Fruit fly (Drosophila melanogaster) whole organism, embryonic: ENCODE measurements around the gene CG2533.

Source experiments
- Adf1 ChIP-seq: fragments of 200-800 bp; sonication (Bioruptor generic); IDR thresholded peaks from 2 replicates; pipeline ENCODE4 v1.3.6; 2022; ENCODE audit warnings: missing biosample characterization, missing genetic modification characterization
- Bgb ChIP-seq: fragments of 200-800 bp; sonication (Bioruptor generic); IDR thresholded peaks from 2 replicates; pipeline ENCODE4 v1.3.6; 2022; ENCODE audit warnings: missing biosample characterization, missing genetic modification characterization; ENCODE audit not compliant: partially characterized antibody
- CG10959 ChIP-seq: fragments of 200-800 bp; sonication (Bioruptor generic); IDR thresholded peaks from 2 replicates; pipeline ENCODE4 v1.3.6; 2022; ENCODE audit warnings: missing biosample characterization, missing genetic modification characterization
- CG12391 ChIP-seq: fragments of 200-800 bp; sonication (Bioruptor generic); optimal IDR thresholded peaks from 3 replicates; lab custom pipeline; 2018; ENCODE audit warnings: missing biosample characterization, mild to moderate bottlenecking, missing genetic modification characterization, moderate library complexity
- CG16779 ChIP-seq: fragments of 200-800 bp; sonication (Bioruptor generic); IDR thresholded peaks from 2 replicates; pipeline ENCODE4 v1.3.6; 2022; ENCODE audit warnings: missing biosample characterization, missing genetic modification characterization
- CG16815 ChIP-seq: fragments of 200-800 bp; sonication (Bioruptor generic); optimal IDR thresholded peaks from 3 replicates; lab custom pipeline; 2017; ENCODE audit warnings: missing biosample characterization, mild to moderate bottlenecking, missing genetic modification characterization
- CG17612 ChIP-seq: fragments of 200-800 bp; sonication (Bioruptor generic); IDR thresholded peaks from 2 replicates; pipeline ENCODE4 v1.3.6; 2022; ENCODE audit warnings: missing biosample characterization, missing genetic modification characterization
- CG2199 ChIP-seq: fragments of 200-800 bp; sonication (Bioruptor generic); IDR thresholded peaks from 3 replicates; pipeline ENCODE4 v1.3.6; 2022; ENCODE audit warnings: missing biosample characterization, missing genetic modification characterization
- CG2889 ChIP-seq: fragments of 200-800 bp; sonication (Bioruptor generic); IDR thresholded peaks from 3 replicates; pipeline ENCODE4 v1.3.6; 2022; ENCODE audit warnings: missing biosample characterization, missing genetic modification characterization
- CG31388 ChIP-seq: fragments of 200-800 bp; sonication (Bioruptor generic); optimal IDR thresholded peaks from 2 replicates; lab custom pipeline; 2016; ENCODE audit warnings: missing biosample characterization, missing genetic modification characterization
- CG3838 ChIP-seq: fragments of 200-800 bp; sonication (Bioruptor generic); optimal IDR thresholded peaks from 3 replicates; lab custom pipeline; 2016; ENCODE audit warnings: missing biosample characterization, missing genetic modification characterization
- CG6854 ChIP-seq: fragments of 200-800 bp; sonication (Bioruptor generic); optimal IDR thresholded peaks from 3 replicates; lab custom pipeline; 2017; ENCODE audit warnings: missing biosample characterization, mild to moderate bottlenecking, missing genetic modification characterization
- Dek ChIP-seq: fragments of 200-800 bp; sonication (Bioruptor generic); optimal IDR thresholded peaks from 3 replicates; lab custom pipeline; 2019; ENCODE audit warnings: missing biosample characterization, mild to moderate bottlenecking, missing genetic modification characterization, moderate library complexity
- Dip3 ChIP-seq: fragments of 200-800 bp; sonication (Bioruptor generic); optimal IDR thresholded peaks from 3 replicates; lab custom pipeline; 2016; ENCODE audit warnings: missing biosample characterization, missing genetic modification characterization
- Ets65A ChIP-seq: fragments of 200-800 bp; sonication (Bioruptor generic); peaks from one replicate; lab custom pipeline; 2016; ENCODE audit warnings: missing biosample characterization, missing genetic modification characterization
- Hey ChIP-seq: fragments of 200-800 bp; sonication (Bioruptor generic); optimal IDR thresholded peaks from 3 replicates; lab custom pipeline; 2018; ENCODE audit warnings: missing biosample characterization, mild to moderate bottlenecking, missing genetic modification characterization
- MBD-R2 ChIP-seq: fragments of 200-800 bp; sonication (Bioruptor generic); IDR thresholded peaks from 2 replicates; pipeline ENCODE4 v1.3.6; 2022; ENCODE audit warnings: missing biosample characterization, missing genetic modification characterization
- Med ChIP-seq: fragments of 200-800 bp; sonication (Bioruptor generic); peaks from one replicate; lab custom pipeline; 2016; ENCODE audit warnings: missing biosample characterization, missing genetic modification characterization, mild to moderate bottlenecking, inconsistent platforms, moderate library complexity
- Meics ChIP-seq: fragments of 200-800 bp; sonication (Bioruptor generic); optimal IDR thresholded peaks from 2 replicates; lab custom pipeline; 2017; ENCODE audit warnings: missing biosample characterization, mild to moderate bottlenecking, missing genetic modification characterization
- Neu2 ChIP-seq: fragments of 200-800 bp; sonication (Bioruptor generic); optimal IDR thresholded peaks from 3 replicates; lab custom pipeline; 2016; ENCODE audit warnings: missing biosample characterization, missing genetic modification characterization, borderline replicate concordance
- Nf-YB ChIP-seq: fragments of 200-800 bp; sonication (Bioruptor generic); optimal IDR thresholded peaks from 3 replicates; lab custom pipeline; 2019; ENCODE audit warnings: missing biosample characterization, mild to moderate bottlenecking, missing genetic modification characterization, moderate library complexity
- Sry-δ ChIP-seq: fragments of 200-800 bp; sonication (Bioruptor generic); optimal IDR thresholded peaks from 2 replicates; lab custom pipeline; 2016; ENCODE audit warnings: missing biosample characterization, missing genetic modification characterization
- bcd ChIP-seq: fragments of 200-800 bp; sonication (Bioruptor generic); optimal IDR thresholded peaks from 2 replicates; lab custom pipeline; 2017; ENCODE audit warnings: missing biosample characterization, mild to moderate bottlenecking, missing genetic modification characterization
- btn ChIP-seq: fragments of 200-800 bp; sonication (Bioruptor generic); optimal IDR thresholded peaks from 2 replicates; lab custom pipeline; 2016; ENCODE audit warnings: missing biosample characterization, missing genetic modification characterization
- cad ChIP-seq: fragments of >200 bp; optimal IDR thresholded peaks from 2 replicates; lab custom pipeline; 2017; ENCODE audit warnings: missing biosample characterization, missing genetic modification characterization
- caup ChIP-seq: fragments of 200-800 bp; sonication (Bioruptor generic); optimal IDR thresholded peaks from 3 replicates; lab custom pipeline; 2017; ENCODE audit warnings: missing biosample characterization, mild to moderate bottlenecking, missing genetic modification characterization, moderate library complexity; ENCODE audit not compliant: severe bottlenecking
- croc ChIP-seq: fragments of 200-800 bp; sonication (Bioruptor generic); conservative IDR thresholded peaks from 3 replicates; pipeline ENCODE4 v1.3.6; 2022; ENCODE audit warnings: missing biosample characterization, missing genetic modification characterization
- disco-r ChIP-seq: fragments of 200-800 bp; sonication (Bioruptor generic); optimal IDR thresholded peaks from 2 replicates; lab custom pipeline; 2016; ENCODE audit warnings: missing biosample characterization, missing genetic modification characterization
- en ChIP-seq: fragments of 200-800 bp; sonication (Bioruptor generic); optimal IDR thresholded peaks from 2 replicates; lab custom pipeline; 2016; ENCODE audit warnings: missing biosample characterization, missing genetic modification characterization
- exex ChIP-seq: fragments of 200-800 bp; sonication (Bioruptor generic); optimal IDR thresholded peaks from 4 replicates; lab custom pipeline; 2018; ENCODE audit warnings: missing biosample characterization, mild to moderate bottlenecking, missing genetic modification characterization, moderate library complexity
- fd102C ChIP-seq: fragments of 200-800 bp; sonication (Bioruptor generic); optimal IDR thresholded peaks from 2 replicates; lab custom pipeline; 2018; ENCODE audit warnings: missing biosample characterization, mild to moderate bottlenecking, missing genetic modification characterization, moderate library complexity
- fru ChIP-seq: fragments of >200 bp; optimal IDR thresholded peaks from 2 replicates; lab custom pipeline; 2017
- gce ChIP-seq: fragments of 200-800 bp; sonication (Bioruptor generic); IDR thresholded peaks from 3 replicates; pipeline ENCODE4 v1.3.6; 2022; ENCODE audit warnings: missing biosample characterization, missing genetic modification characterization
- grn ChIP-seq: fragments of 200-800 bp; sonication (Bioruptor generic); optimal IDR thresholded peaks from 3 replicates; lab custom pipeline; 2017; ENCODE audit warnings: missing biosample characterization, missing genetic modification characterization
- ken ChIP-seq: fragments of 200-800 bp; sonication (Bioruptor generic); IDR thresholded peaks from 3 replicates; pipeline ENCODE4 v1.3.6; 2022; ENCODE audit warnings: missing biosample characterization, missing genetic modification characterization
- mam ChIP-seq: fragments of 200-800 bp; sonication (Bioruptor generic); optimal IDR thresholded peaks from 3 replicates; lab custom pipeline; 2016; ENCODE audit warnings: missing biosample characterization, missing genetic modification characterization
- nmo ChIP-seq: fragments of 200-800 bp; sonication (Bioruptor generic); optimal IDR thresholded peaks from 2 replicates; lab custom pipeline; 2018; ENCODE audit warnings: missing biosample characterization, mild to moderate bottlenecking, missing genetic modification characterization, moderate library complexity
- onecut ChIP-seq: fragments of 200-800 bp; sonication (Bioruptor generic); IDR thresholded peaks from 2 replicates; pipeline ENCODE4 v1.3.6; 2022; ENCODE audit warnings: missing biosample characterization, missing genetic modification characterization
- pb ChIP-seq: fragments of 200-800 bp; sonication (Bioruptor generic); optimal IDR thresholded peaks from 3 replicates; lab custom pipeline; 2016; ENCODE audit warnings: missing biosample characterization, missing genetic modification characterization
- phol ChIP-seq: fragments of 200-800 bp; sonication (Bioruptor generic); optimal IDR thresholded peaks from 3 replicates; lab custom pipeline; 2018; ENCODE audit warnings: missing biosample characterization, mild to moderate bottlenecking, missing genetic modification characterization, moderate library complexity
- ro ChIP-seq: fragments of 200-800 bp; sonication (Bioruptor generic); IDR thresholded peaks from 2 replicates; pipeline ENCODE4 v1.3.6; 2022; ENCODE audit warnings: missing biosample characterization, missing genetic modification characterization
- salm ChIP-seq: fragments of 200-800 bp; sonication (Bioruptor generic); optimal IDR thresholded peaks from 2 replicates; lab custom pipeline; 2018; ENCODE audit warnings: missing biosample characterization, mild to moderate bottlenecking, missing genetic modification characterization
- sd ChIP-seq: fragments of 200-800 bp; sonication (Bioruptor generic); optimal IDR thresholded peaks from 3 replicates; lab custom pipeline; 2018; ENCODE audit warnings: missing biosample characterization, mild to moderate bottlenecking, missing genetic modification characterization, moderate library complexity
- slou ChIP-seq: fragments of 200-800 bp; sonication (Bioruptor generic); optimal IDR thresholded peaks from 3 replicates; lab custom pipeline; 2016; ENCODE audit warnings: missing biosample characterization, missing genetic modification characterization
- sna ChIP-seq: fragments of 200-800 bp; sonication (Bioruptor generic); IDR thresholded peaks from 2 replicates; pipeline ENCODE4 v1.3.6; 2022; ENCODE audit warnings: missing biosample characterization, missing genetic modification characterization; ENCODE audit not compliant: partially characterized antibody
- tio ChIP-seq: fragments of 200-800 bp; sonication (Bioruptor generic); optimal IDR thresholded peaks from 2 replicates; lab custom pipeline; 2017; ENCODE audit warnings: missing biosample characterization, missing genetic modification characterization, inconsistent platforms
- wor ChIP-seq: fragments of 200-800 bp; sonication (Bioruptor generic); IDR thresholded peaks from 2 replicates; pipeline ENCODE4 v1.3.6; 2022; ENCODE audit warnings: missing biosample characterization, missing genetic modification characterization

Gene CG2533

DNA sequence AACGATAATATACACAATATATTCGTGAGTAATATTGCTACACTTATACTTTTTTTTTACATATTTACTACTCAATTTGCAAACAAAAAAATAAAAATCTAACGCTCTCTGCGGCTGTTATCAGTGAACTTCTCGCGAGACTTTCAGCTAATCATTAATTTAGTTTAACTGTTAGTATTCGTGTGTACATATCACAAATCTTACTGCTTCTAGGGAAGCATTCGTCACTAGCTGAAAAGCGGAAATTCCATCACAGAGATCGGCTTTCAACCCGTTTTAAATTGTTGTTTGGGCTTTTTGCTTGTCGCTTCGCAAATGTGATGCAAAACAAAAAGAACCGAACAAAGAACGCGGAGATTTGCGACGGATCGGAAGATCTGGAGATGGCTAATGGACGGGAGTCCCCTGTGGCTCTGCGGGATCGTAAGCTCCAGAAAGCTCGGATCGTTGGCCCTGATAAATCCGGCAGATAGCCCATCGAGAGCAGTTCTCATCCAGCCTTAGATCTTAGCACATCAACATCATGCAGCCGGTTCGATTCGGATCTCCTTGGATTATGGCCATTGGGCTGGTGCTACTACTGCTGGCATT, 42.4 kb downstream of the CG2533 start, which contains the start of gene PGRP-SA:
Gene PGRP-SA (plus strand): TSS at position 194 of the 591 bp plus-strand sequence.
- peak; percentile 83 for TF ChIP-seq Ets65A (GFP tag; lab: Kevin White, UChicago)
- no peak for TF ChIP-seq Dip3
- peak; percentile 6 for TF ChIP-seq Med
- TF ChIP-seq Meics (GFP tag; lab: Kevin White, UChicago) = peak; percentile 97
- TF ChIP-seq sd = peak; percentile 11

dm6 chrX:11559728-11560724, 44.0 kb downstream of the CG2533 start:
- TF ChIP-seq ken (GFP tag; lab: Robert Waterston, UW) = no peak; the same call in 2 of the 3 replicates
- TF ChIP-seq fd102C = no peak
- no peak for TF ChIP-seq CG17612 (GFP tag; lab: Robert Waterston, UW)
- no peak for TF ChIP-seq MBD-R2 (GFP tag; lab: Robert Waterston, UW)
- TF ChIP-seq bcd = peak; percentile 84
- peak; percentile 75 for TF ChIP-seq Nf-YB (GFP tag; lab: Kevin White, UChicago)
- peak; percentile 2 for TF ChIP-seq CG3838
- no peak for TF ChIP-seq tio (GFP tag; lab: Kevin White, UChicago)
- TF ChIP-seq CG31388 = peak; percentile 47
- no peak for TF ChIP-seq fru (lab: Kevin White, UChicago)
- TF ChIP-seq Sry-δ (GFP tag; lab: Kevin White, UChicago) = peak; percentile 0
- TF ChIP-seq Adf1 (GFP tag; lab: Robert Waterston, UW) = peak; percentile 71
- no peak; the same call in 2 of the 3 replicates for TF ChIP-seq croc (GFP tag; lab: Robert Waterston, UW)
- TF ChIP-seq slou (GFP tag; lab: Kevin White, UChicago) = peak; percentile 71
- TF ChIP-seq caup (GFP tag; lab: Kevin White, UChicago) = peak; percentile 85
- TF ChIP-seq CG2199 (GFP tag; lab: Robert Waterston, UW) = no peak
- TF ChIP-seq nmo (GFP tag; lab: Kevin White, UChicago) = peak; percentile 93
- no peak for TF ChIP-seq cad
- TF ChIP-seq CG2889 (GFP tag; lab: Robert Waterston, UW) = peak; percentile 61; the same call in 2 of the 3 replicates
- peak; percentile 69 for TF ChIP-seq wor
- TF ChIP-seq Hey (tag; lab: Kevin White, UChicago) = no peak
- TF ChIP-seq salm (tag; lab: Kevin White, UChicago) = peak; percentile 77
- TF ChIP-seq CG16815 = peak; percentile 57
- TF ChIP-seq ro (GFP tag; lab: Robert Waterston, UW) = no peak
- no peak for TF ChIP-seq disco-r (GFP tag; lab: Kevin White, UChicago)
- peak; percentile 46; the same call in 1 of the 3 replicates for TF ChIP-seq gce
- TF ChIP-seq Dip3 = peak; percentile 28
- peak; percentile 86 for TF ChIP-seq phol (tag; lab: Kevin White, UChicago)
- TF ChIP-seq exex = peak; percentile 57
- TF ChIP-seq onecut (GFP tag; lab: Robert Waterston, UW) = peak; percentile 32
- TF ChIP-seq CG12391 (tag; lab: Kevin White, UChicago) = peak; percentile 88
- no peak for TF ChIP-seq Neu2 (GFP tag; lab: Kevin White, UChicago)
- TF ChIP-seq CG10959 (GFP tag; lab: Robert Waterston, UW) = no peak
- peak; percentile 90 for TF ChIP-seq Dek (tag; lab: Kevin White, UChicago)
- no peak for TF ChIP-seq pb (GFP tag; lab: Kevin White, UChicago)
- TF ChIP-seq Bgb (GFP tag; lab: Robert Waterston, UW) = no peak
- no peak for TF ChIP-seq en
- TF ChIP-seq CG16779 (GFP tag; lab: Robert Waterston, UW) = no peak
- TF ChIP-seq sna (GFP tag; lab: Robert Waterston, UW) = no peak
- no peak for TF ChIP-seq grn (GFP tag; lab: Kevin White, UChicago)
- TF ChIP-seq mam (GFP tag; lab: Kevin White, UChicago) = peak; percentile 58
- TF ChIP-seq CG6854 = peak; percentile 85
- no peak for TF ChIP-seq btn (GFP tag; lab: Kevin White, UChicago)
